Worm (Caenorhabditis elegans): ENCODE data around the gene ZC155.4.

The ZC155.4 gene

ce11 chrIII:5173139-5173538 is 42.1 kb downstream of the ZC155.4 start, which contains the start of gene emb-1:
Gene emb-1 (plus strand): TSS chrIII:5173439.
- TF ChIP-seq lin-1 (GFP tag; IDR thresholded peaks at IDR 0.05): no peak
- no peak for TF ChIP-seq fos-1 (tag; optimal IDR thresholded peaks at IDR 0.05)
- TF ChIP-seq nhr-42 (GFP tag; IDR thresholded peaks at IDR 0.05): no peak
- no peak for TF ChIP-seq ceh-62 (tag; optimal IDR thresholded peaks at IDR 0.05)
- no peak for TF ChIP-seq cey-2 (tag; optimal IDR thresholded peaks at IDR 0.05; ENCODE audit: borderline replicate concordance, insufficient read depth)
- no peak for TF ChIP-seq nhr-237 (tag; optimal IDR thresholded peaks at IDR 0.05)
- TF ChIP-seq ZK546.5 (tag; optimal IDR thresholded peaks at IDR 0.05): no peak
- TF ChIP-seq tag-97 (GFP tag; IDR thresholded peaks at IDR 0.05): no peak
- TF ChIP-seq duxl-1 (tag; optimal IDR thresholded peaks at IDR 0.05; ENCODE audit: poor library complexity): no peak

ce11 chrIII:5172470-5172869 is 42.8 kb downstream of the ZC155.4 start, which contains the start of gene K10D2.5:
Gene K10D2.5 (plus strand): TSS chrIII:5172720.
- no peak for TF ChIP-seq nhr-10 (tag; optimal IDR thresholded peaks at IDR 0.05)
- TF ChIP-seq gei-8 (GFP tag; optimal IDR thresholded peaks at IDR 0.05): no peak
- TF ChIP-seq dpl-1 (GFP tag; optimal IDR thresholded peaks at IDR 0.05): peak; percentile 88
- no peak for TF ChIP-seq ceh-62 (tag; optimal IDR thresholded peaks at IDR 0.05)
- no peak for TF ChIP-seq jun-1 (tag; optimal IDR thresholded peaks at IDR 0.05)
- peak; percentile 100 for TF ChIP-seq mes-2 (tag; optimal IDR thresholded peaks at IDR 0.05; ENCODE audit: poor library complexity, severe bottlenecking)
- no peak for TF ChIP-seq nhr-237 (tag; optimal IDR thresholded peaks at IDR 0.05)
- no peak for TF ChIP-seq unc-39 (tag; optimal IDR thresholded peaks at IDR 0.05)
- TF ChIP-seq D1046.2 (GFP tag; IDR thresholded peaks at IDR 0.05): peak; percentile 95
- peak; percentile 82 for TF ChIP-seq F49E8.2 (tag; optimal IDR thresholded peaks at IDR 0.05; ENCODE audit: borderline replicate concordance)
- peak; percentile 93 for TF ChIP-seq ceh-20 (GFP tag; IDR thresholded peaks at IDR 0.05)
- TF ChIP-seq saeg-2 (GFP tag; IDR thresholded peaks at IDR 0.05): 0 out of 2 replicates have a peak, but pooled peaks have one; percentile 60
- TF ChIP-seq snpc-1.2 (GFP tag; IDR thresholded peaks at IDR 0.05): peak; percentile 75
- TF ChIP-seq dmd-9 (GFP tag; IDR thresholded peaks at IDR 0.05): peak; percentile 97
- TF ChIP-seq hmg-1.1 (GFP tag; IDR thresholded peaks at IDR 0.05): peak; percentile 85
- TF ChIP-seq arid-1 (GFP tag; conservative IDR thresholded peaks at IDR 0.05): peak; percentile 89
- TF ChIP-seq mxl-2 (GFP tag; conservative IDR thresholded peaks at IDR 0.05): peak; percentile 83; the same call in 1 of the 2 replicates
- TF ChIP-seq F37D6.2 (tag; optimal IDR thresholded peaks at IDR 0.05): peak; percentile 86
- peak; percentile 68 for TF ChIP-seq dve-1 (tag; optimal IDR thresholded peaks at IDR 0.05; ENCODE audit: insufficient read depth)
- TF ChIP-seq F26F4.8 (GFP tag; conservative IDR thresholded peaks at IDR 0.05): no peak
- TF ChIP-seq fos-1 (tag; optimal IDR thresholded peaks at IDR 0.05): no peak
- peak; percentile 54 for TF ChIP-seq lin-1 (GFP tag; IDR thresholded peaks at IDR 0.05)
- TF ChIP-seq skn-1 (tag; optimal IDR thresholded peaks at IDR 0.05): no peak
- TF ChIP-seq lin-29 (GFP tag; IDR thresholded peaks at IDR 0.05): peak; percentile 55; the same call in 1 of the 2 replicates
- no peak for TF ChIP-seq ztf-7 (tag; optimal IDR thresholded peaks at IDR 0.05)
- peak; percentile 95 for TF ChIP-seq lin-13 (GFP tag; optimal IDR thresholded peaks at IDR 0.05)
- no peak for TF ChIP-seq F10B5.3 (tag; optimal IDR thresholded peaks at IDR 0.05)
- peak; percentile 91 for TF ChIP-seq vab-7 (GFP tag; IDR thresholded peaks at IDR 0.05)
- TF ChIP-seq ceh-44 (GFP tag; IDR thresholded peaks at IDR 0.05): peak; percentile 99
- peak; percentile 94 for TF ChIP-seq sdz-12 (GFP tag; optimal IDR thresholded peaks at IDR 0.05)
- TF ChIP-seq dmd-8 (GFP tag; IDR thresholded peaks at IDR 0.05): no peak
- peak; percentile 40 for TF ChIP-seq zfp-2 (tag; optimal IDR thresholded peaks at IDR 0.05)
- no peak for TF ChIP-seq daf-8 (GFP tag; IDR thresholded peaks at IDR 0.05)
- TF ChIP-seq cey-2 (tag; optimal IDR thresholded peaks at IDR 0.05; ENCODE audit: borderline replicate concordance, insufficient read depth): no peak
- peak; percentile 81; the same call in 1 of the 2 replicates for TF ChIP-seq nhr-42 (GFP tag; IDR thresholded peaks at IDR 0.05)
- no peak for TF ChIP-seq zag-1 (tag; optimal IDR thresholded peaks at IDR 0.05)
- peak; percentile 98 for TF ChIP-seq unc-130 (GFP tag; optimal IDR thresholded peaks at IDR 0.05)
- 0 out of 2 replicates have a peak, but pooled peaks have one; percentile 12 for TF ChIP-seq nhr-41 (GFP tag; IDR thresholded peaks at IDR 0.05)
- no peak for TF ChIP-seq nhr-48 (tag; optimal IDR thresholded peaks at IDR 0.05)
- TF ChIP-seq snpc-4 (tag; optimal IDR thresholded peaks at IDR 0.05): no peak
- TF ChIP-seq aha-1 (tag): peak; percentile 85
- peak; percentile 84 for TF ChIP-seq nhr-11 (tag; optimal IDR thresholded peaks at IDR 0.05)
- peak; percentile 53 for TF ChIP-seq nhr-102 (tag; optimal IDR thresholded peaks at IDR 0.05)
- no peak for TF ChIP-seq Y5F2A.4 (GFP tag; optimal IDR thresholded peaks at IDR 0.05)
- peak; percentile 89 for TF ChIP-seq duxl-1 (tag; optimal IDR thresholded peaks at IDR 0.05; ENCODE audit: poor library complexity)
- peak; percentile 80 for TF ChIP-seq T26A8.4 (GFP tag; IDR thresholded peaks at IDR 0.05)
